Worm (Caenorhabditis elegans) whole organism, midembryonic: Measurements from ENCODE around the gene F54H12.5.

Source experiments
- T22C8.4 ChIP-seq: fragments of 200-800 bp; sonication (Bioruptor generic); IDR thresholded peaks from 2 replicates; pipeline ENCODE4 v1.3.6; 2022; ENCODE audit warnings: missing genetic modification characterization, missing compliant biosample characterization
- klf-2 ChIP-seq: fragments of 200-800 bp; sonication (Bioruptor generic); conservative IDR thresholded peaks from 2 replicates; pipeline ENCODE4 v1.3.6; 2022; ENCODE audit warnings: missing genetic modification reagents, missing genetic modification characterization, missing compliant biosample characterization
- med-1 ChIP-seq: sonication (generic microtip); optimal IDR thresholded peaks from 2 replicates; lab custom pipeline; 2017; ENCODE audit warnings: missing genetic modification characterization, mild to moderate bottlenecking, missing compliant biosample characterization, antibody characterized with exemption, missing genetic modification reagents; ENCODE audit not compliant: insufficient read depth
- ref-1 ChIP-seq: fragments of 200-800 bp; sonication (Bioruptor generic); conservative IDR thresholded peaks from 2 replicates; pipeline ENCODE4 v1.3.6; 2022; ENCODE audit warnings: missing genetic modification reagents, missing genetic modification characterization, missing compliant biosample characterization
- tab-1 ChIP-seq: fragments of 200-800 bp; sonication (Bioruptor generic); IDR thresholded peaks from 2 replicates; pipeline ENCODE4 v1.3.6; 2022; ENCODE audit warnings: missing genetic modification characterization, missing compliant biosample characterization
- ztf-23 ChIP-seq: fragments of 200-800 bp; sonication (Bioruptor generic); IDR thresholded peaks from 2 replicates; pipeline ENCODE4 v1.3.6; 2022; ENCODE audit warnings: missing genetic modification reagents, missing genetic modification characterization, missing compliant biosample characterization
- ztf-29 ChIP-seq: fragments of 200-800 bp; sonication (Bioruptor generic); IDR thresholded peaks from 2 replicates; pipeline ENCODE4 v1.3.6; 2022; ENCODE audit warnings: missing genetic modification reagents, missing genetic modification characterization, missing compliant biosample characterization

- TF ChIP-seq med-1 (GFP tag; lab: Kevin White, UChicago) (no peak), T22C8.4 (no peak), tab-1 (GFP tag; lab: Robert Waterston, UW) (no peak), klf-2 (GFP tag; lab: Robert Waterston, UW) (no peak), ztf-29 (GFP tag; lab: Robert Waterston, UW) (no peak), ref-1 (GFP tag; lab: Robert Waterston, UW) (no peak), ztf-23 (no peak)
Observed at ce11 chrIII:7922207-7922606, 49.8 kb downstream of the F54H12.5 start, which contains the start of gene C29E4.17.
